Worm (Caenorhabditis elegans) whole organism, L3 larva: ENCODE measurements around the gene C29F9.5.

ENCODE experiments used
- ama-1 ChIP-seq: fragments of 150-350 bp; optimal IDR thresholded peaks from 2 replicates; lab custom pipeline; 2018
- ceh-9 ChIP-seq: sonication (generic microtip); optimal IDR thresholded peaks from 2 replicates; lab custom pipeline; 2018; ENCODE audit warnings: missing biosample characterization, missing genetic modification characterization
- elt-1 ChIP-seq: fragments of 150-350 bp; optimal IDR thresholded peaks from 2 replicates; lab custom pipeline; 2014; ENCODE audit warnings: missing biosample characterization, missing genetic modification characterization
- elt-3 ChIP-seq, 3 experiments: fragments of 150-350 bp in 1 of 3; sonication (generic microtip) in 2 of 3; optimal IDR thresholded peaks; 2 replicates in 2 of 3; 4 replicates in 1 of 3; lab custom pipeline; 2014 to 2017; ENCODE audit warnings: missing biosample characterization in 3 of 3, missing genetic modification characterization in 3 of 3
- mml-1 ChIP-seq: fragments of 150-350 bp; sonication (generic microtip); optimal IDR thresholded peaks from 3 replicates; lab custom pipeline; 2014; ENCODE audit warnings: missing biosample characterization, missing genetic modification characterization
- nhr-11 ChIP-seq: fragments of 150-350 bp; optimal IDR thresholded peaks from 2 replicates; lab custom pipeline; 2014; ENCODE audit warnings: missing biosample characterization, missing genetic modification characterization
- nhr-237 ChIP-seq: fragments of 150-350 bp; optimal IDR thresholded peaks from 2 replicates; lab custom pipeline; 2014; ENCODE audit warnings: missing biosample characterization, missing genetic modification characterization
- nhr-77 ChIP-seq: fragments of 150-350 bp; optimal IDR thresholded peaks from 2 replicates; lab custom pipeline; 2014; ENCODE audit warnings: missing biosample characterization, missing genetic modification characterization
- pha-4 ChIP-seq: fragments of 150-350 bp; optimal IDR thresholded peaks from 2 replicates; lab custom pipeline; 2014; ENCODE audit warnings: missing biosample characterization, missing genetic modification reagents, missing genetic modification characterization
- snpc-4 ChIP-seq: fragments of 150-350 bp; optimal IDR thresholded peaks from 2 replicates; lab custom pipeline; 2014; ENCODE audit warnings: missing biosample characterization, missing genetic modification characterization
- zag-1 ChIP-seq: fragments of 150-350 bp; optimal IDR thresholded peaks from 2 replicates; lab custom pipeline; 2014; ENCODE audit warnings: missing biosample characterization, missing genetic modification characterization

- no peak for TF ChIP-seq snpc-4
- no peak for TF ChIP-seq elt-1 (tag; lab: Kevin White, UChicago)
- TF ChIP-seq zag-1: no peak
- TF ChIP-seq mml-1 (tag; lab: Kevin White, UChicago): no peak
- no peak for TF ChIP-seq elt-3 (tag; optimal IDR thresholded peaks at IDR 0.05; lab: Kevin White, UChicago)
- TF ChIP-seq nhr-77 (tag; lab: Kevin White, UChicago): no peak
- TF ChIP-seq pha-4 (tag; lab: Kevin White, UChicago): peak; percentile 77
- no peak for TF ChIP-seq nhr-11 (tag; lab: Kevin White, UChicago)
- TF ChIP-seq ceh-9 (tag; lab: Kevin White, UChicago): no peak
- no peak for TF ChIP-seq nhr-237 (tag; lab: Kevin White, UChicago)
- TF ChIP-seq ama-1 (lab: Kevin White, UChicago): no peak
Observed at ce11 chrIII:94759-95330, 22.5 kb upstream of the C29F9.5 start, which contains the start of gene pat-4.
